Worm (Caenorhabditis elegans) whole organism, early embryonic: Measurements from ENCODE around the gene W06F12.3.
"Not testable (repeated sequence)": the region's sequence is repeated elsewhere in the genome, so short reads cannot be mapped to it uniquely, and the experiment has no call there.

Experiments
- B0310.2 ChIP-seq: sonication (generic microtip); optimal IDR thresholded peaks from 2 replicates; lab custom pipeline; 2016; ENCODE audit warnings: mild to moderate bottlenecking, missing genetic modification characterization, missing compliant biosample characterization
- F13C5.2 ChIP-seq: sonication (generic microtip); optimal IDR thresholded peaks from 2 replicates; lab custom pipeline; 2017; ENCODE audit warnings: mild to moderate bottlenecking, missing genetic modification characterization, inconsistent platforms, missing compliant biosample characterization
- aly-1 ChIP-seq: sonication (generic microtip); optimal IDR thresholded peaks from 2 replicates; lab custom pipeline; 2016; ENCODE audit warnings: missing genetic modification characterization, missing compliant biosample characterization
- ama-1 ChIP-seq: fragments of 150-350 bp; optimal IDR thresholded peaks from 2 replicates; lab custom pipeline; 2014
- ceh-13 ChIP-seq: fragments of 200-800 bp; sonication (Bioruptor generic); optimal IDR thresholded peaks from 2 replicates; lab custom pipeline; 2018; ENCODE audit warnings: mild to moderate bottlenecking, missing genetic modification characterization, missing compliant biosample characterization
- ceh-36 ChIP-seq: sonication (generic microtip); optimal IDR thresholded peaks from 2 replicates; lab custom pipeline; 2016; ENCODE audit warnings: missing genetic modification characterization, inconsistent platforms, missing compliant biosample characterization
- ets-7 ChIP-seq: sonication (generic microtip); optimal IDR thresholded peaks from 2 replicates; lab custom pipeline; 2016; ENCODE audit warnings: missing genotype, missing genetic modification characterization, missing compliant biosample characterization
- flt-1 ChIP-seq: fragments of 200-800 bp; sonication (Bioruptor generic); IDR thresholded peaks from 2 replicates; pipeline ENCODE4 v1.3.6; 2022; ENCODE audit warnings: missing genetic modification characterization, missing compliant biosample characterization
- hmbx-1 ChIP-seq: sonication (generic microtip); optimal IDR thresholded peaks from 2 replicates; lab custom pipeline; 2016; ENCODE audit warnings: mild to moderate bottlenecking, missing genetic modification characterization, missing compliant biosample characterization
- hmg-4 ChIP-seq: fragments of 200-800 bp; sonication (Bioruptor generic); optimal IDR thresholded peaks from 2 replicates; lab custom pipeline; 2018; ENCODE audit warnings: mild to moderate bottlenecking, missing genetic modification characterization, missing compliant biosample characterization
- hnd-1 ChIP-seq: sonication (generic microtip); optimal IDR thresholded peaks from 2 replicates; lab custom pipeline; 2016; ENCODE audit warnings: missing genetic modification characterization, missing compliant biosample characterization
- pes-1 ChIP-seq: fragments of 200-800 bp; sonication (Bioruptor generic); IDR thresholded peaks from 2 replicates; pipeline ENCODE4 v1.3.6; 2022; ENCODE audit warnings: missing genetic modification reagents, missing genetic modification characterization, missing compliant biosample characterization
- scrt-1 ChIP-seq: fragments of 200-800 bp; sonication (Bioruptor generic); IDR thresholded peaks from 2 replicates; pipeline ENCODE4 v1.3.6; 2022; ENCODE audit warnings: missing genetic modification characterization, missing compliant biosample characterization
- sea-1 ChIP-seq: fragments of 200-800 bp; sonication (Bioruptor generic); conservative IDR thresholded peaks from 2 replicates; pipeline ENCODE4 v1.3.6; 2022; ENCODE audit warnings: missing genetic modification characterization, missing compliant biosample characterization
- tbx-11 ChIP-seq: fragments of 200-800 bp; sonication (Bioruptor generic); IDR thresholded peaks from 2 replicates; pipeline ENCODE4 v1.3.6; 2022; ENCODE audit warnings: missing genetic modification characterization, missing compliant biosample characterization
- tbx-37 ChIP-seq: fragments of 200-800 bp; sonication (Bioruptor generic); conservative IDR thresholded peaks from 2 replicates; pipeline ENCODE4 v1.3.6; 2022; ENCODE audit warnings: missing genetic modification reagents, missing genetic modification characterization, missing compliant biosample characterization
- tra-4 ChIP-seq: sonication (generic microtip); optimal IDR thresholded peaks from 2 replicates; lab custom pipeline; 2017; ENCODE audit warnings: missing genetic modification characterization, missing compliant biosample characterization

W06F12.3 gene

ce11 chrIII:13741410-13741809 is 6.6 kb downstream of the W06F12.3 start:
- TF ChIP-seq F13C5.2 (tag; lab: Kevin White, UChicago) (no peak), hnd-1 (tag; lab: Kevin White, UChicago) (no peak)

ce11 chrIII:13742028-13742427 is 7.2 kb downstream of the W06F12.3 start:
- TF ChIP-seq tbx-11 (GFP tag; lab: Robert Waterston, UW) (no peak), pes-1 (no peak), hmg-4 (GFP tag; lab: Kevin White, UChicago) (no peak), hmbx-1 (tag; lab: Kevin White, UChicago) (no peak), aly-1 (tag; lab: Kevin White, UChicago) (no peak), flt-1 (GFP tag; lab: Robert Waterston, UW) (no peak), scrt-1 (GFP tag; lab: Robert Waterston, UW) (no peak), F13C5.2 (tag; lab: Kevin White, UChicago) (no peak), ceh-36 (tag; lab: Kevin White, UChicago) (no peak), sea-1 (no peak), tra-4 (tag; lab: Kevin White, UChicago) (no peak), ama-1 (lab: Kevin White, UChicago) (no peak), B0310.2 (tag; lab: Kevin White, UChicago) (no peak), ceh-13 (GFP tag; lab: Kevin White, UChicago) (no peak), ets-7 (tag; lab: Kevin White, UChicago) (no peak)

- TF ChIP-seq tbx-11 (GFP tag; lab: Robert Waterston, UW) (no peak), hnd-1 (tag; lab: Kevin White, UChicago) (no peak), ets-7 (tag; lab: Kevin White, UChicago) (no peak), ceh-36 (tag; lab: Kevin White, UChicago) (no peak), scrt-1 (GFP tag; lab: Robert Waterston, UW) (no peak), hmbx-1 (tag; lab: Kevin White, UChicago) (no peak), hmg-4 (GFP tag; lab: Kevin White, UChicago) (no peak), tbx-37 (no peak), tra-4 (tag; lab: Kevin White, UChicago) (no peak), ama-1 (lab: Kevin White, UChicago) (no peak), pes-1 (no peak), B0310.2 (tag; lab: Kevin White, UChicago) (no peak), F13C5.2 (tag; lab: Kevin White, UChicago) (no peak), ceh-13 (GFP tag; lab: Kevin White, UChicago) (no peak)
These were observed 9.1 kb downstream of the W06F12.3 start, which contains the start of gene tyr-2 for ce11 chrIII:13743922-13744321. tyr-2 (plus strand) TSS chrIII:13744222.

- TF ChIP-seq ceh-13 (GFP tag; lab: Kevin White, UChicago) (no peak), aly-1 (tag; lab: Kevin White, UChicago) (no peak), tra-4 (tag; lab: Kevin White, UChicago) (no peak), ets-7 (tag; lab: Kevin White, UChicago) (no peak), pes-1 (no peak)
These were observed 13.5 kb downstream of the W06F12.3 start, which contains the start of gene K08E3.2 for ce11 chrIII:13748312-13748711. K08E3.2 (minus strand) TSS chrIII:13748686.

- TF ChIP-seq hmbx-1 (tag; lab: Kevin White, UChicago); sea-1; ama-1 (lab: Kevin White, UChicago): not testable (repeated sequence)
These were observed 16.3 kb downstream of the W06F12.3 start, which contains the start of gene mlc-7 for ce11 chrIII:13751144-13751543. mlc-7 (plus strand) TSS chrIII:13751444.

- no peak for TF ChIP-seq pes-1
- TF ChIP-seq ceh-13 (GFP tag; lab: Kevin White, UChicago): no peak
- TF ChIP-seq flt-1 (GFP tag; lab: Robert Waterston, UW): no peak
- TF ChIP-seq B0310.2 (tag; lab: Kevin White, UChicago): no peak
- TF ChIP-seq F13C5.2 (tag; lab: Kevin White, UChicago): no peak
These were observed 20.9 kb downstream of the W06F12.3 start, which contains the start of gene toca-2 for ce11 chrIII:13755689-13756088. toca-2 (plus strand) TSS chrIII:13755896.

- TF ChIP-seq ama-1 (lab: Kevin White, UChicago) (no peak), F13C5.2 (tag; lab: Kevin White, UChicago) (no peak), hmbx-1 (tag; lab: Kevin White, UChicago) (no peak), scrt-1 (GFP tag; lab: Robert Waterston, UW) (no peak), ceh-13 (GFP tag; lab: Kevin White, UChicago) (no peak), hnd-1 (tag; lab: Kevin White, UChicago) (no peak), sea-1 (no peak), ets-7 (tag; lab: Kevin White, UChicago) (no peak), hmg-4 (GFP tag; lab: Kevin White, UChicago) (no peak), tbx-37 (no peak), tbx-11 (GFP tag; lab: Robert Waterston, UW) (no peak), tra-4 (tag; lab: Kevin White, UChicago) (no peak), flt-1 (GFP tag; lab: Robert Waterston, UW) (no peak), aly-1 (tag; lab: Kevin White, UChicago) (no peak), B0310.2 (tag; lab: Kevin White, UChicago) (no peak), ceh-36 (tag; lab: Kevin White, UChicago) (no peak), pes-1 (no peak)
These were observed 24.9 kb downstream of the W06F12.3 start for ce11 chrIII:13759691-13760090.

ce11 chrIII:13761022-13761421 is 26.2 kb downstream of the W06F12.3 start:
- TF ChIP-seq scrt-1 (GFP tag; lab: Robert Waterston, UW) (no peak), B0310.2 (tag; lab: Kevin White, UChicago) (no peak), ceh-36 (tag; lab: Kevin White, UChicago) (no peak), pes-1 (no peak), tbx-11 (GFP tag; lab: Robert Waterston, UW) (no peak), hmg-4 (GFP tag; lab: Kevin White, UChicago) (no peak), hnd-1 (tag; lab: Kevin White, UChicago) (no peak), ama-1 (lab: Kevin White, UChicago) (no peak), flt-1 (GFP tag; lab: Robert Waterston, UW) (no peak), F13C5.2 (tag; lab: Kevin White, UChicago) (no peak), tbx-37 (no peak), hmbx-1 (tag; lab: Kevin White, UChicago) (no peak)
